Worm (Caenorhabditis elegans): Measurements from ENCODE around the gene nhr-56.

Gene nhr-56

DNA sequence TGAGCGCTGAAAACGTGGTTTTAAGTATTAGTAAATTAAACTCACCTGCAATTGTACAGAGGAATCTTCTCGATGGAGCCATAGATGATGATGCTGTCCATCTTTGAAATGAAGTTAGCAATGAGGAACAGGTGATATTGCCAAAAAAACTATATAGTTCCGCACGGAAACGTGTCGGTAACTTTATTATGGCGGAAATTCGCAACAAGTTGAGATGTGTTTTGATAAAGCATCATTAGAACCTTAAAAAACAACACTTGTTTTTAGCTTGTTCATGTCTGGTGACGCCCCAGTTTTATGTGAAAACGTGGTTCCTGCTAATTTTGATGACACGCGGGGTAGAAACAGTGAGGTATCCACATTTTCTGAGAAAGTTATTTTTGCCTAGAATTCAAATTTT is 12.6 kb upstream of the nhr-56 start, which contains the start of gene srt-40:
TSS of gene srt-40 (minus strand) at position 101 of the 400 bp plus-strand sequence.
- no peak for TF ChIP-seq hmg-4 (GFP tag; optimal IDR thresholded peaks at IDR 0.05)
- no peak for TF ChIP-seq tra-4 (tag; optimal IDR thresholded peaks at IDR 0.05)
- no peak for TF ChIP-seq B0310.2 (tag; optimal IDR thresholded peaks at IDR 0.05)
- no peak for TF ChIP-seq ama-1 (optimal IDR thresholded peaks at IDR 0.05)
- no peak for TF ChIP-seq ceh-13 (GFP tag; optimal IDR thresholded peaks at IDR 0.05)
- no peak for TF ChIP-seq hmbx-1 (tag; optimal IDR thresholded peaks at IDR 0.05)
- no peak for TF ChIP-seq ceh-36 (tag; optimal IDR thresholded peaks at IDR 0.05)
- no peak for TF ChIP-seq tbx-11 (GFP tag; IDR thresholded peaks at IDR 0.05)
- TF ChIP-seq ets-7 (tag; optimal IDR thresholded peaks at IDR 0.05), result no peak
- no peak for TF ChIP-seq flt-1 (GFP tag; IDR thresholded peaks at IDR 0.05)
- no peak for TF ChIP-seq F13C5.2 (tag; optimal IDR thresholded peaks at IDR 0.05)
- no peak for TF ChIP-seq pes-1 (GFP tag; IDR thresholded peaks at IDR 0.05)
- TF ChIP-seq sea-1 (GFP tag; conservative IDR thresholded peaks at IDR 0.05), result no peak
- TF ChIP-seq scrt-1 (GFP tag; IDR thresholded peaks at IDR 0.05), result no peak
- TF ChIP-seq hnd-1 (tag; optimal IDR thresholded peaks at IDR 0.05), result no peak
- TF ChIP-seq aly-1 (tag; optimal IDR thresholded peaks at IDR 0.05), result no peak
- no peak for TF ChIP-seq tbx-37 (GFP tag; conservative IDR thresholded peaks at IDR 0.05)

- no peak for TF ChIP-seq ceh-13 (GFP tag; optimal IDR thresholded peaks at IDR 0.05)
- no peak for TF ChIP-seq flt-1 (GFP tag; IDR thresholded peaks at IDR 0.05)
- TF ChIP-seq tbx-11 (GFP tag; IDR thresholded peaks at IDR 0.05), result no peak
Measured at ce11 chrV:2206801-2207200, 12.0 kb upstream of the nhr-56 start, which contains the start of gene svh-11. TSS of gene svh-11 (plus strand) at chrV:2207101.

- TF ChIP-seq ceh-36 (tag; optimal IDR thresholded peaks at IDR 0.05), result no peak
- TF ChIP-seq ets-7 (tag; optimal IDR thresholded peaks at IDR 0.05), result no peak
- TF ChIP-seq ceh-13 (GFP tag; optimal IDR thresholded peaks at IDR 0.05), result no peak
- no peak for TF ChIP-seq pes-1 (GFP tag; IDR thresholded peaks at IDR 0.05)
- TF ChIP-seq ama-1 (optimal IDR thresholded peaks at IDR 0.05), result no peak
- TF ChIP-seq flt-1 (GFP tag; IDR thresholded peaks at IDR 0.05), result no peak
- no peak for TF ChIP-seq hmg-4 (GFP tag; optimal IDR thresholded peaks at IDR 0.05)
- no peak for TF ChIP-seq B0310.2 (tag; optimal IDR thresholded peaks at IDR 0.05)
- TF ChIP-seq aly-1 (tag; optimal IDR thresholded peaks at IDR 0.05), result no peak
- no peak for TF ChIP-seq tbx-11 (GFP tag; IDR thresholded peaks at IDR 0.05)
- TF ChIP-seq F13C5.2 (tag; optimal IDR thresholded peaks at IDR 0.05), result no peak
- no peak for TF ChIP-seq sea-1 (GFP tag; conservative IDR thresholded peaks at IDR 0.05)
- TF ChIP-seq tbx-37 (GFP tag; conservative IDR thresholded peaks at IDR 0.05), result no peak
- TF ChIP-seq tra-4 (tag; optimal IDR thresholded peaks at IDR 0.05), result no peak
- no peak for TF ChIP-seq scrt-1 (GFP tag; IDR thresholded peaks at IDR 0.05)
- no peak for TF ChIP-seq hnd-1 (tag; optimal IDR thresholded peaks at IDR 0.05)
Measured at ce11 chrV:2207527-2207926, 11.3 kb upstream of the nhr-56 start.

- TF ChIP-seq tbx-11 (GFP tag; IDR thresholded peaks at IDR 0.05) (no peak), ets-7 (tag; optimal IDR thresholded peaks at IDR 0.05) (no peak), F13C5.2 (tag; optimal IDR thresholded peaks at IDR 0.05) (no peak), sea-1 (GFP tag; conservative IDR thresholded peaks at IDR 0.05) (no peak), hmg-4 (GFP tag; optimal IDR thresholded peaks at IDR 0.05) (no peak), flt-1 (GFP tag; IDR thresholded peaks at IDR 0.05) (no peak), hmbx-1 (tag; optimal IDR thresholded peaks at IDR 0.05) (no peak), ceh-13 (GFP tag; optimal IDR thresholded peaks at IDR 0.05) (no peak), tra-4 (tag; optimal IDR thresholded peaks at IDR 0.05) (no peak), hnd-1 (tag; optimal IDR thresholded peaks at IDR 0.05) (no peak), tbx-37 (GFP tag; conservative IDR thresholded peaks at IDR 0.05) (no peak), aly-1 (tag; optimal IDR thresholded peaks at IDR 0.05) (no peak)
Measured at ce11 chrV:2211936-2212335, 6.9 kb upstream of the nhr-56 start, which contains the start of gene nhr-133. TSS of gene nhr-133 (minus strand) at chrV:2212118.

DNA sequence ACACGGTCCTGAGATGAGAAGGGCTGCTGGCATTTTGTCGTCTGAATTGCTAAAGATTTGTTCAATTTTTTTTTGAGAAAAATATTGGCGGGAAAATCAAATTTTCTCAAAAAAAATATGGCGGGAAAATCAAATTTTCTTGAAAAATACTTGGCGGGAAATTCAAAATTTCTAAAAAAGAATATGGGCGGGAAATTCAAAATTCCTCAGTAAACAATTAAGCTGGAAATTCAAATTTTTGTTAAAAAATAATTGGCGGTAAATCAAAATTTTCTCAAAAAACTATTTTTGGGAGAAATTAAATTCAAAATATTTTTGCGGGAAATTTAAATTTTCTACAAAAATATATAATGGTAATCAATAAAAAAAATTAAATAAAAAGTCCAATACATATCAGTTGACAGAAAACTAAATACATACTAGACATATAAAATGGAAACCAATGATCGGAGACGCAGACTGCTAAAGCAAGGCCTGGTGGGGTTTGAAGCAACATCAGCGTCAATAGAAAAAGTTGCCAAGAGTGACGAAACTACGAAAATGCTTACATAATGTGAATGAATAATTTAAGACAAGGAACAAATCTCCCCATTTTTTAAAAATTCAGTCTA is 4.3 kb upstream of the nhr-56 start, which contains the start of gene nhr-184:
TSS of gene nhr-184 (minus strand) at position 51 of the 611 bp plus-strand sequence.
- TF ChIP-seq F13C5.2 (tag; optimal IDR thresholded peaks at IDR 0.05) (no peak), sea-1 (GFP tag; conservative IDR thresholded peaks at IDR 0.05) (no peak), pes-1 (GFP tag; IDR thresholded peaks at IDR 0.05) (no peak), ama-1 (optimal IDR thresholded peaks at IDR 0.05) (no peak), ceh-13 (GFP tag; optimal IDR thresholded peaks at IDR 0.05) (no peak), flt-1 (GFP tag; IDR thresholded peaks at IDR 0.05) (no peak), B0310.2 (tag; optimal IDR thresholded peaks at IDR 0.05) (no peak), tra-4 (tag; optimal IDR thresholded peaks at IDR 0.05) (no peak), ceh-36 (tag; optimal IDR thresholded peaks at IDR 0.05) (no peak), tbx-11 (GFP tag; IDR thresholded peaks at IDR 0.05) (no peak), ets-7 (tag; optimal IDR thresholded peaks at IDR 0.05) (no peak), aly-1 (tag; optimal IDR thresholded peaks at IDR 0.05) (no peak), scrt-1 (GFP tag; IDR thresholded peaks at IDR 0.05) (no peak), tbx-37 (GFP tag; conservative IDR thresholded peaks at IDR 0.05) (no peak), hnd-1 (tag; optimal IDR thresholded peaks at IDR 0.05) (no peak), hmbx-1 (tag; optimal IDR thresholded peaks at IDR 0.05) (no peak), hmg-4 (GFP tag; optimal IDR thresholded peaks at IDR 0.05) (no peak)

DNA sequence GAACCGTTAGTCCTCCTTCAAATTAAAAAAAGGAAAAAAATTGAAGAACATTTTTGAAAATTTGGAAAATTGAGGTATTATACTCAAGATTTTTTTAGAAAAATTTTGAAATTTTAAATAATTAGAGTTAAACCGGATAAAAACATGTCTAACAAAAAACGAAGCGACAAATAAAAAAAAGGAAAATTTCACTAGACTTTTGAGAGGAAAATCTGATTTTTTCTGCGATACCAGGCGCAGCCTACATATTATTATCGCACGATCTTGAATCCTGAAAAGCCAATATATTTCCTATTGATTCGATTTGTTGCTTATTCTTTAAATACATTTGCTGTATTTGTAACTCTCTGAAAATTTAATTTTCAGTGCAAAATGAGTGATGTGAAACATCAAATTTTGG is 3.5 kb upstream of the nhr-56 start, which contains the start of gene nstp-8:
TSS of gene nstp-8 (plus strand) at position 301 of the 400 bp plus-strand sequence.
- TF ChIP-seq pes-1 (GFP tag; IDR thresholded peaks at IDR 0.05) (no peak), hnd-1 (tag; optimal IDR thresholded peaks at IDR 0.05) (no peak), hmbx-1 (tag; optimal IDR thresholded peaks at IDR 0.05) (no peak), B0310.2 (tag; optimal IDR thresholded peaks at IDR 0.05) (no peak)

- TF ChIP-seq tbx-37 (GFP tag; conservative IDR thresholded peaks at IDR 0.05) (no peak), flt-1 (GFP tag; IDR thresholded peaks at IDR 0.05) (no peak), ama-1 (optimal IDR thresholded peaks at IDR 0.05) (no peak), hmg-4 (GFP tag; optimal IDR thresholded peaks at IDR 0.05) (no peak), scrt-1 (GFP tag; IDR thresholded peaks at IDR 0.05) (no peak), sea-1 (GFP tag; conservative IDR thresholded peaks at IDR 0.05) (no peak), hmbx-1 (tag; optimal IDR thresholded peaks at IDR 0.05) (no peak), F13C5.2 (tag; optimal IDR thresholded peaks at IDR 0.05) (no peak), B0310.2 (tag; optimal IDR thresholded peaks at IDR 0.05) (no peak), ceh-36 (tag; optimal IDR thresholded peaks at IDR 0.05) (no peak), hnd-1 (tag; optimal IDR thresholded peaks at IDR 0.05) (no peak), tbx-11 (GFP tag; IDR thresholded peaks at IDR 0.05) (no peak), ets-7 (tag; optimal IDR thresholded peaks at IDR 0.05) (no peak), aly-1 (tag; optimal IDR thresholded peaks at IDR 0.05) (no peak), ceh-13 (GFP tag; optimal IDR thresholded peaks at IDR 0.05) (no peak), pes-1 (GFP tag; IDR thresholded peaks at IDR 0.05) (no peak), tra-4 (tag; optimal IDR thresholded peaks at IDR 0.05) (no peak)
Measured at ce11 chrV:2216927-2217326, 1.9 kb upstream of the nhr-56 start.
